Fruit fly (Drosophila melanogaster) whole organism, embryonic: ENCODE results near the gene SerRS.

Experiments used
- B-H1 ChIP-seq: fragments of 200-800 bp; sonication (Bioruptor generic); IDR thresholded peaks from 3 replicates; pipeline ENCODE4 v1.3.6; 2022; ENCODE audit warnings: missing biosample characterization, missing genetic modification characterization
- CG10267 ChIP-seq: fragments of 200-800 bp; sonication (Bioruptor generic); optimal IDR thresholded peaks from 2 replicates; lab custom pipeline; 2018; ENCODE audit warnings: missing biosample characterization, mild to moderate bottlenecking, missing genetic modification characterization, moderate library complexity
- CG12219 ChIP-seq: fragments of 200-800 bp; sonication (Bioruptor generic); optimal IDR thresholded peaks from 3 replicates; lab custom pipeline; 2018; ENCODE audit warnings: missing biosample characterization, mild to moderate bottlenecking, missing genetic modification characterization
- CG12769 ChIP-seq: fragments of 200-800 bp; sonication (Bioruptor generic); optimal IDR thresholded peaks from 2 replicates; lab custom pipeline; 2019; ENCODE audit warnings: missing biosample characterization, mild to moderate bottlenecking, missing genetic modification characterization, moderate library complexity
- CG13894 ChIP-seq: fragments of 200-800 bp; sonication (Bioruptor generic); optimal IDR thresholded peaks from 3 replicates; lab custom pipeline; 2018; ENCODE audit warnings: missing biosample characterization, mild to moderate bottlenecking, missing genetic modification characterization, moderate library complexity
- CG15011 ChIP-seq: fragments of 200-800 bp; sonication (Bioruptor generic); optimal IDR thresholded peaks from 3 replicates; lab custom pipeline; 2018; ENCODE audit warnings: missing biosample characterization, mild to moderate bottlenecking, missing genetic modification characterization
- CG15479 ChIP-seq: fragments of 200-800 bp; sonication (Bioruptor generic); optimal IDR thresholded peaks from 3 replicates; lab custom pipeline; 2019; ENCODE audit warnings: missing biosample characterization, mild to moderate bottlenecking, missing genetic modification characterization, moderate library complexity
- CG17385 ChIP-seq: fragments of 200-800 bp; sonication (Bioruptor generic); optimal IDR thresholded peaks from 3 replicates; lab custom pipeline; 2018; ENCODE audit warnings: missing biosample characterization, mild to moderate bottlenecking, missing genetic modification characterization
- CG17802 ChIP-seq: fragments of 200-800 bp; sonication (Bioruptor generic); optimal IDR thresholded peaks from 2 replicates; lab custom pipeline; 2018; ENCODE audit warnings: missing biosample characterization, mild to moderate bottlenecking, missing genetic modification characterization, moderate library complexity
- CG18764 ChIP-seq: fragments of 200-800 bp; sonication (Bioruptor generic); optimal IDR thresholded peaks from 3 replicates; lab custom pipeline; 2016; ENCODE audit warnings: missing biosample characterization, missing genetic modification characterization
- CG2678 ChIP-seq: fragments of 200-800 bp; sonication (Bioruptor generic); optimal IDR thresholded peaks from 3 replicates; lab custom pipeline; 2019; ENCODE audit warnings: missing biosample characterization, mild to moderate bottlenecking, missing genetic modification characterization, moderate library complexity
- CG3163 ChIP-seq: fragments of 200-800 bp; sonication (Bioruptor generic); optimal IDR thresholded peaks from 3 replicates; lab custom pipeline; 2016; ENCODE audit warnings: missing biosample characterization, missing genetic modification characterization
- CG34422 ChIP-seq: fragments of 200-800 bp; sonication (Bioruptor generic); IDR thresholded peaks from 3 replicates; pipeline ENCODE4 v1.3.6; 2022; ENCODE audit warnings: missing biosample characterization, missing genetic modification characterization
- CG4282 ChIP-seq: fragments of 200-800 bp; sonication (Bioruptor generic); optimal IDR thresholded peaks from 2 replicates; lab custom pipeline; 2016; ENCODE audit warnings: missing biosample characterization, missing genetic modification characterization
- CG4328 ChIP-seq: fragments of 200-800 bp; sonication (Bioruptor generic); optimal IDR thresholded peaks from 3 replicates; lab custom pipeline; 2017; ENCODE audit warnings: missing biosample characterization, missing genetic modification reagents, missing genetic modification characterization
- Chrac-16 ChIP-seq: fragments of 200-800 bp; sonication (Bioruptor generic); optimal IDR thresholded peaks from 3 replicates; lab custom pipeline; 2016; ENCODE audit warnings: missing biosample characterization, missing genetic modification characterization
- D ChIP-seq, 2 experiments: fragments of 200-800 bp in 1 of 2; fragments of >200 bp in 1 of 2; sonication (Bioruptor generic) in 1 of 2; optimal IDR thresholded peaks; 2 replicates in 1 of 2; 3 replicates in 1 of 2; lab custom pipeline; 2017; ENCODE audit warnings: mild to moderate bottlenecking in 1 of 2, missing biosample characterization in 1 of 2, missing genetic modification characterization in 1 of 2, missing genetic modification reagents in 1 of 2
- D19A ChIP-seq: fragments of 200-800 bp; optimal IDR thresholded peaks from 3 replicates; lab custom pipeline; 2019; ENCODE audit warnings: missing biosample characterization, mild to moderate bottlenecking, missing genetic modification characterization, moderate library complexity
- ERR ChIP-seq: fragments of 200-800 bp; sonication (Bioruptor generic); optimal IDR thresholded peaks from 2 replicates; lab custom pipeline; 2016; ENCODE audit warnings: missing biosample characterization, missing genetic modification characterization
- Fer2 ChIP-seq: fragments of 200-800 bp; sonication (Bioruptor generic); optimal IDR thresholded peaks from 2 replicates; lab custom pipeline; 2018; ENCODE audit warnings: missing biosample characterization, mild to moderate bottlenecking, missing genetic modification characterization, moderate library complexity
- H15 ChIP-seq: fragments of 200-800 bp; sonication (Bioruptor generic); IDR thresholded peaks from 3 replicates; pipeline ENCODE4 v1.3.6; 2022; ENCODE audit warnings: missing biosample characterization, missing genetic modification characterization
- Hand ChIP-seq: fragments of 200-800 bp; sonication (Bioruptor generic); optimal IDR thresholded peaks from 2 replicates; lab custom pipeline; 2017; ENCODE audit warnings: mild to moderate bottlenecking, missing biosample characterization, missing genetic modification reagents, missing genetic modification characterization
- MBD-R2 ChIP-seq: fragments of 200-800 bp; sonication (Bioruptor generic); IDR thresholded peaks from 2 replicates; pipeline ENCODE4 v1.3.6; 2022; ENCODE audit warnings: missing biosample characterization, missing genetic modification characterization
- NC2α ChIP-seq: fragments of 200-800 bp; sonication (Bioruptor generic); optimal IDR thresholded peaks from 2 replicates; lab custom pipeline; 2016; ENCODE audit warnings: missing biosample characterization, missing genetic modification characterization
- NC2β ChIP-seq: fragments of 200-800 bp; sonication (Bioruptor generic); optimal IDR thresholded peaks from 2 replicates; lab custom pipeline; 2016; ENCODE audit warnings: missing biosample characterization, missing genetic modification characterization
- Nf-YA ChIP-seq: fragments of 200-800 bp; sonication (Bioruptor generic); IDR thresholded peaks from 2 replicates; pipeline ENCODE4 v1.3.6; 2022; ENCODE audit warnings: missing biosample characterization, missing genetic modification characterization
- ab ChIP-seq: fragments of 200-800 bp; sonication (Bioruptor generic); optimal IDR thresholded peaks from 2 replicates; lab custom pipeline; 2016; ENCODE audit warnings: missing biosample characterization, missing genetic modification characterization
- aop ChIP-seq: fragments of 200-800 bp; sonication (Bioruptor generic); IDR thresholded peaks from 2 replicates; pipeline ENCODE4 v1.3.6; 2022; ENCODE audit warnings: missing biosample characterization, missing genetic modification characterization
- caup ChIP-seq: fragments of 200-800 bp; sonication (Bioruptor generic); optimal IDR thresholded peaks from 3 replicates; lab custom pipeline; 2017; ENCODE audit warnings: missing biosample characterization, mild to moderate bottlenecking, missing genetic modification characterization, moderate library complexity; ENCODE audit not compliant: severe bottlenecking
- chm ChIP-seq: fragments of 200-800 bp; sonication (Bioruptor generic); IDR thresholded peaks from 2 replicates; pipeline ENCODE4 v1.3.6; 2022; ENCODE audit warnings: missing biosample characterization, missing genetic modification characterization
- dysf ChIP-seq: fragments of 200-800 bp; sonication (Bioruptor generic); IDR thresholded peaks from 3 replicates; pipeline ENCODE4 v1.3.6; 2022; ENCODE audit warnings: missing biosample characterization, missing genetic modification characterization
- gsb ChIP-seq: fragments of 200-800 bp; sonication (Bioruptor generic); IDR thresholded peaks from 2 replicates; pipeline ENCODE4 v1.3.6; 2022; ENCODE audit warnings: missing biosample characterization, missing genetic modification characterization
- ind ChIP-seq: fragments of 200-800 bp; sonication (Bioruptor generic); optimal IDR thresholded peaks from 3 replicates; lab custom pipeline; 2016; ENCODE audit warnings: missing biosample characterization, missing genetic modification characterization
- jumu ChIP-seq: fragments of 200-800 bp; sonication (Bioruptor generic); optimal IDR thresholded peaks from 3 replicates; lab custom pipeline; 2016; ENCODE audit warnings: missing biosample characterization, missing genetic modification characterization
- kay ChIP-seq: fragments of 200-800 bp; sonication (Bioruptor generic); optimal IDR thresholded peaks from 2 replicates; lab custom pipeline; 2016; ENCODE audit warnings: missing biosample characterization, missing genetic modification characterization
- knrl ChIP-seq: fragments of 200-800 bp; sonication (Bioruptor generic); IDR thresholded peaks from 3 replicates; pipeline ENCODE4 v1.3.6; 2022; ENCODE audit warnings: missing biosample characterization, missing genetic modification characterization; ENCODE audit not compliant: partially characterized antibody
- lab ChIP-seq: fragments of 200-800 bp; sonication (Bioruptor generic); optimal IDR thresholded peaks from 3 replicates; lab custom pipeline; 2017; ENCODE audit warnings: missing biosample characterization, missing genetic modification characterization, mild to moderate bottlenecking, moderate library complexity, missing genetic modification reagents
- lov ChIP-seq, 2 experiments: fragments of 200-800 bp in 1 of 2; fragments of >200 bp in 1 of 2; sonication (Bioruptor generic) in 1 of 2; IDR thresholded peaks in 1 of 2; optimal IDR thresholded peaks in 1 of 2; 2 replicates in 1 of 2; 3 replicates in 1 of 2; pipeline versions ENCODE4 v1.3.6 to Lab custom; 2017 to 2022; ENCODE audit warnings: missing biosample characterization in 1 of 2, missing genetic modification characterization in 1 of 2
- oc ChIP-seq: fragments of 200-800 bp; sonication (Bioruptor generic); optimal IDR thresholded peaks from 2 replicates; lab custom pipeline; 2018; ENCODE audit warnings: missing biosample characterization, mild to moderate bottlenecking, missing genetic modification characterization, moderate library complexity
- odd ChIP-seq: fragments of 200-800 bp; sonication (Bioruptor generic); optimal IDR thresholded peaks from 2 replicates; lab custom pipeline; 2017; ENCODE audit warnings: missing biosample characterization, mild to moderate bottlenecking, missing genetic modification characterization
- org-1 ChIP-seq: fragments of 200-800 bp; sonication (Bioruptor generic); optimal IDR thresholded peaks from 2 replicates; lab custom pipeline; 2017; ENCODE audit warnings: missing biosample characterization, missing genetic modification characterization
- otp ChIP-seq: fragments of 200-800 bp; sonication (Bioruptor generic); IDR thresholded peaks from 3 replicates; pipeline ENCODE4, ENCODE4 v1.3.6; 2022; ENCODE audit warnings: missing biosample characterization, missing genetic modification characterization
- pb ChIP-seq: fragments of 200-800 bp; sonication (Bioruptor generic); optimal IDR thresholded peaks from 3 replicates; lab custom pipeline; 2016; ENCODE audit warnings: missing biosample characterization, missing genetic modification characterization
- phol ChIP-seq: fragments of 200-800 bp; sonication (Bioruptor generic); optimal IDR thresholded peaks from 3 replicates; lab custom pipeline; 2018; ENCODE audit warnings: missing biosample characterization, mild to moderate bottlenecking, missing genetic modification characterization, moderate library complexity
- prd ChIP-seq, 3 experiments: fragments of >200 bp in 2 of 3; fragments of 200-800 bp in 1 of 3; sonication (Bioruptor generic) in 1 of 3; optimal IDR thresholded peaks in 2 of 3; IDR thresholded peaks in 1 of 3; 2 replicates in 2 of 3; 3 replicates in 1 of 3; pipeline versions ENCODE4 v1.3.6 to Lab custom; 2017 to 2022; ENCODE audit warnings: missing biosample characterization in 1 of 3, missing genetic modification characterization in 1 of 3
- ro ChIP-seq: fragments of 200-800 bp; sonication (Bioruptor generic); IDR thresholded peaks from 2 replicates; pipeline ENCODE4 v1.3.6; 2022; ENCODE audit warnings: missing biosample characterization, missing genetic modification characterization
- row ChIP-seq: fragments of 200-800 bp; sonication (Bioruptor generic); IDR thresholded peaks from 3 replicates; pipeline ENCODE4 v1.3.6; 2022; ENCODE audit warnings: missing biosample characterization, missing genetic modification characterization
- sisA ChIP-seq: fragments of 200-800 bp; sonication (Bioruptor generic); IDR thresholded peaks from 2 replicates; pipeline ENCODE4 v1.3.6; 2022; ENCODE audit warnings: missing biosample characterization, missing genetic modification characterization
- stc ChIP-seq: fragments of 200-800 bp; sonication (Bioruptor generic); IDR thresholded peaks from 2 replicates; pipeline ENCODE4 v1.3.6; 2022; ENCODE audit warnings: missing biosample characterization, missing genetic modification characterization

Gene SerRS

dm6 chr2L:3039774-3040173, 2.6 kb upstream of the SerRS start, which contains the start of the genes cnir and CG17221 (continued):
- TF ChIP-seq CG15011 (GFP tag; lab: Kevin White, UChicago) (peak; percentile 29), phol (tag; lab: Kevin White, UChicago) (peak; percentile 73), Nf-YA (GFP tag; lab: Robert Waterston, UW) (no peak), sisA (GFP tag; lab: Robert Waterston, UW) (no peak; the same call in 1 of the 2 replicates), oc (tag; lab: Kevin White, UChicago) (no peak), kay (GFP tag; lab: Kevin White, UChicago) (peak; percentile 18), CG12769 (tag; lab: Kevin White, UChicago) (peak; percentile 69), odd (GFP tag; lab: Kevin White, UChicago) (no peak), aop (no peak), D (optimal IDR thresholded peaks at IDR 0.05; lab: Kevin White, UChicago) (no peak), D (GFP tag; optimal IDR thresholded peaks at IDR 0.05; lab: Kevin White, UChicago) (peak; percentile 38), otp (peak; percentile 28; the same call in 1 of the 3 replicates), CG2678 (tag; lab: Kevin White, UChicago) (peak; percentile 71), CG10267 (tag; lab: Kevin White, UChicago) (peak; percentile 97), Fer2 (tag; lab: Kevin White, UChicago) (peak; percentile 72), CG34422 (GFP tag; lab: Robert Waterston, UW) (peak; percentile 56; the same call in 1 of the 3 replicates), CG12219 (GFP tag; lab: Kevin White, UChicago) (peak; percentile 48), org-1 (GFP tag; lab: Kevin White, UChicago) (no peak), lab (GFP tag; lab: Kevin White, UChicago) (peak; percentile 77), NC2α (GFP tag; lab: Kevin White, UChicago) (peak; percentile 38), ind (peak; percentile 73), caup (GFP tag; lab: Kevin White, UChicago) (peak; percentile 58), MBD-R2 (peak; percentile 65), row (GFP tag; lab: Robert Waterston, UW) (peak; percentile 63), CG3163 (GFP tag; lab: Kevin White, UChicago) (peak; percentile 15), CG17802 (tag; lab: Kevin White, UChicago) (peak; percentile 26), H15 (no peak), NC2β (GFP tag; lab: Kevin White, UChicago) (peak; percentile 74), ERR (GFP tag; lab: Kevin White, UChicago) (peak; percentile 48), CG4328 (GFP tag; lab: Kevin White, UChicago) (peak; percentile 61), pb (GFP tag; lab: Kevin White, UChicago) (peak; percentile 13), prd (optimal IDR thresholded peaks at IDR 0.05; lab: Kevin White, UChicago) (no peak), prd (GFP tag; IDR thresholded peaks at IDR 0.05; lab: Robert Waterston, UW) (peak; percentile 49; the same call in 1 of the 3 replicates), CG13894 (tag; lab: Kevin White, UChicago) (peak; percentile 66), ab (GFP tag; lab: Kevin White, UChicago) (no peak), ro (GFP tag; lab: Robert Waterston, UW) (no peak), CG18764 (peak; percentile 42), D19A (tag; lab: Kevin White, UChicago) (peak; percentile 37), gsb (GFP tag; lab: Robert Waterston, UW) (no peak), jumu (GFP tag; lab: Kevin White, UChicago) (peak; percentile 65), Chrac-16 (GFP tag; lab: Kevin White, UChicago) (peak; percentile 63), dysf (GFP tag; lab: Robert Waterston, UW) (no peak), chm (peak; percentile 45), knrl (GFP tag; lab: Robert Waterston, UW) (peak; percentile 49; the same call in 1 of the 3 replicates), CG15479 (GFP tag; lab: Kevin White, UChicago) (no peak), CG17385 (GFP tag; lab: Kevin White, UChicago) (peak; percentile 70), lov (optimal IDR thresholded peaks at IDR 0.05; lab: Kevin White, UChicago) (no peak), lov (GFP tag; IDR thresholded peaks at IDR 0.05; lab: Robert Waterston, UW) (no peak), stc (GFP tag; lab: Robert Waterston, UW) (no peak), B-H1 (no peak), CG4282 (GFP tag; lab: Kevin White, UChicago) (no peak), Hand (GFP tag; lab: Kevin White, UChicago) (peak; percentile 4)
